Worm (Caenorhabditis elegans) whole organism, early embryonic: ENCODE measurements around the gene flp-20.
A peak's percentile ranks its signal among the peaks of the same experiment; 100 is the strongest.

ENCODE experiments used
- B0310.2 ChIP-seq: sonication (generic microtip); optimal IDR thresholded peaks from 2 replicates; lab custom pipeline; 2016; ENCODE audit warnings: mild to moderate bottlenecking, missing genetic modification characterization, missing compliant biosample characterization
- aly-1 ChIP-seq: sonication (generic microtip); optimal IDR thresholded peaks from 2 replicates; lab custom pipeline; 2016; ENCODE audit warnings: missing genetic modification characterization, missing compliant biosample characterization
- ama-1 ChIP-seq: fragments of 150-350 bp; optimal IDR thresholded peaks from 2 replicates; lab custom pipeline; 2014
- ceh-13 ChIP-seq: fragments of 200-800 bp; sonication (Bioruptor generic); optimal IDR thresholded peaks from 2 replicates; lab custom pipeline; 2018; ENCODE audit warnings: mild to moderate bottlenecking, missing genetic modification characterization, missing compliant biosample characterization
- ceh-36 ChIP-seq: sonication (generic microtip); optimal IDR thresholded peaks from 2 replicates; lab custom pipeline; 2016; ENCODE audit warnings: missing genetic modification characterization, inconsistent platforms, missing compliant biosample characterization
- ets-7 ChIP-seq: sonication (generic microtip); optimal IDR thresholded peaks from 2 replicates; lab custom pipeline; 2016; ENCODE audit warnings: missing genotype, missing genetic modification characterization, missing compliant biosample characterization
- flt-1 ChIP-seq: fragments of 200-800 bp; sonication (Bioruptor generic); IDR thresholded peaks from 2 replicates; pipeline ENCODE4 v1.3.6; 2022; ENCODE audit warnings: missing genetic modification characterization, missing compliant biosample characterization
- hmbx-1 ChIP-seq: sonication (generic microtip); optimal IDR thresholded peaks from 2 replicates; lab custom pipeline; 2016; ENCODE audit warnings: mild to moderate bottlenecking, missing genetic modification characterization, missing compliant biosample characterization
- hmg-4 ChIP-seq: fragments of 200-800 bp; sonication (Bioruptor generic); optimal IDR thresholded peaks from 2 replicates; lab custom pipeline; 2018; ENCODE audit warnings: mild to moderate bottlenecking, missing genetic modification characterization, missing compliant biosample characterization
- hnd-1 ChIP-seq: sonication (generic microtip); optimal IDR thresholded peaks from 2 replicates; lab custom pipeline; 2016; ENCODE audit warnings: missing genetic modification characterization, missing compliant biosample characterization
- pes-1 ChIP-seq: fragments of 200-800 bp; sonication (Bioruptor generic); IDR thresholded peaks from 2 replicates; pipeline ENCODE4 v1.3.6; 2022; ENCODE audit warnings: missing genetic modification reagents, missing genetic modification characterization, missing compliant biosample characterization
- sea-1 ChIP-seq: fragments of 200-800 bp; sonication (Bioruptor generic); conservative IDR thresholded peaks from 2 replicates; pipeline ENCODE4 v1.3.6; 2022; ENCODE audit warnings: missing genetic modification characterization, missing compliant biosample characterization
- tbx-11 ChIP-seq: fragments of 200-800 bp; sonication (Bioruptor generic); IDR thresholded peaks from 2 replicates; pipeline ENCODE4 v1.3.6; 2022; ENCODE audit warnings: missing genetic modification characterization, missing compliant biosample characterization
- tbx-37 ChIP-seq: fragments of 200-800 bp; sonication (Bioruptor generic); conservative IDR thresholded peaks from 2 replicates; pipeline ENCODE4 v1.3.6; 2022; ENCODE audit warnings: missing genetic modification reagents, missing genetic modification characterization, missing compliant biosample characterization
- tra-4 ChIP-seq: sonication (generic microtip); optimal IDR thresholded peaks from 2 replicates; lab custom pipeline; 2017; ENCODE audit warnings: missing genetic modification characterization, missing compliant biosample characterization

flp-20 gene

ce11 chrX:9303422-9303821 is 46.3 kb downstream of the flp-20 start, which contains the start of gene tmc-2:
TSS of gene tmc-2 (plus strand) at chrX:9303722.
- TF ChIP-seq tra-4 (tag; lab: Kevin White, UChicago) (no peak), hmbx-1 (tag; lab: Kevin White, UChicago) (no peak), flt-1 (no peak), aly-1 (tag; lab: Kevin White, UChicago) (no peak), ceh-36 (no peak), hmg-4 (no peak), ama-1 (no peak)

- no peak for TF ChIP-seq ama-1
- no peak for TF ChIP-seq pes-1 (GFP tag; lab: Robert Waterston, UW)
- no peak for TF ChIP-seq hmbx-1 (tag; lab: Kevin White, UChicago)
- no peak for TF ChIP-seq hnd-1 (tag; lab: Kevin White, UChicago)
- TF ChIP-seq ceh-36 = no peak
- TF ChIP-seq tbx-11 (GFP tag; lab: Robert Waterston, UW) = no peak
- no peak for TF ChIP-seq hmg-4
- TF ChIP-seq B0310.2 = no peak
- TF ChIP-seq flt-1 = no peak
- TF ChIP-seq sea-1 = no peak
- TF ChIP-seq ceh-13 = no peak
- TF ChIP-seq aly-1 (tag; lab: Kevin White, UChicago) = no peak
Measured at ce11 chrX:9302763-9303162, 46.9 kb downstream of the flp-20 start.

- TF ChIP-seq flt-1 (no peak), tbx-11 (GFP tag; lab: Robert Waterston, UW) (no peak), tbx-37 (no peak), ets-7 (no peak), hmg-4 (peak; percentile 5), aly-1 (tag; lab: Kevin White, UChicago) (no peak), B0310.2 (no peak), ama-1 (no peak)
Measured at ce11 chrX:9300379-9300778, 49.3 kb downstream of the flp-20 start.
